Worm (Caenorhabditis elegans) whole organism, late embryonic: ENCODE results near the gene sru-24.

Experiments used
- ama-1 ChIP-seq: fragments of 150-350 bp; optimal IDR thresholded peaks from 2 replicates; lab custom pipeline; 2014
- ceh-18 ChIP-seq: sonication (generic microtip); optimal IDR thresholded peaks from 2 replicates; lab custom pipeline; 2016; ENCODE audit warnings: missing genetic modification characterization, missing compliant biosample characterization
- ceh-34 ChIP-seq: sonication (generic microtip); optimal IDR thresholded peaks from 2 replicates; lab custom pipeline; 2016; ENCODE audit warnings: mild to moderate bottlenecking, missing genetic modification characterization, missing compliant biosample characterization
- ceh-6 ChIP-seq: fragments of 200-800 bp; sonication (Bioruptor generic); optimal IDR thresholded peaks from 2 replicates; lab custom pipeline; 2018; ENCODE audit warnings: mild to moderate bottlenecking, missing genetic modification characterization, missing compliant biosample characterization
- fkh-10 ChIP-seq: fragments of 150-350 bp; optimal IDR thresholded peaks from 2 replicates; lab custom pipeline; 2014; ENCODE audit warnings: missing biosample characterization, missing genetic modification reagents, missing genetic modification characterization
- hlh-8 ChIP-seq: sonication (generic microtip); optimal IDR thresholded peaks from 2 replicates; lab custom pipeline; 2016; ENCODE audit warnings: missing genotype, missing genetic modification characterization, missing compliant biosample characterization
- lim-6 ChIP-seq: sonication (generic microtip); optimal IDR thresholded peaks from 2 replicates; lab custom pipeline; 2016; ENCODE audit warnings: missing genetic modification characterization, missing compliant biosample characterization
- mec-3 ChIP-seq: sonication (generic microtip); optimal IDR thresholded peaks from 2 replicates; lab custom pipeline; 2016; ENCODE audit warnings: borderline replicate concordance, missing genetic modification characterization, missing compliant biosample characterization
- nfya-1 ChIP-seq: sonication (generic microtip); optimal IDR thresholded peaks from 2 replicates; lab custom pipeline; 2017; ENCODE audit warnings: missing genetic modification characterization, mild to moderate bottlenecking, missing compliant biosample characterization, antibody characterized with exemption, moderate library complexity
- odd-2 ChIP-seq: sonication (generic microtip); optimal IDR thresholded peaks from 2 replicates; lab custom pipeline; 2017; ENCODE audit warnings: antibody characterized with exemption, mild to moderate bottlenecking, missing genetic modification characterization, missing compliant biosample characterization
- pha-4 ChIP-seq: fragments of 150-350 bp; optimal IDR thresholded peaks from 2 replicates; lab custom pipeline; 2018; ENCODE audit warnings: missing biosample characterization, missing genetic modification reagents, missing genetic modification characterization
- sox-4 ChIP-seq: sonication (generic microtip); optimal IDR thresholded peaks from 2 replicates; lab custom pipeline; 2017; ENCODE audit warnings: mild to moderate bottlenecking, missing genetic modification characterization, inconsistent platforms, missing compliant biosample characterization
- tbx-2 ChIP-seq: sonication (generic microtip); optimal IDR thresholded peaks from 2 replicates; lab custom pipeline; 2016; ENCODE audit warnings: missing genetic modification characterization, missing compliant biosample characterization
- unc-55 ChIP-seq: sonication (generic microtip); optimal IDR thresholded peaks from 2 replicates; lab custom pipeline; 2017; ENCODE audit warnings: missing biosample characterization, missing genetic modification reagents, missing genetic modification characterization

ce11 chrV:660210-660609, 11.0 kb downstream of the sru-24 start, which contains the start of gene F31F4.17:
- no peak for TF ChIP-seq ama-1 (lab: Kevin White, UChicago)
- TF ChIP-seq fkh-10 (GFP tag; lab: Kevin White, UChicago): no peak
- no peak for TF ChIP-seq lim-6 (tag; lab: Kevin White, UChicago)
- no peak for TF ChIP-seq sox-4
- no peak for TF ChIP-seq pha-4 (tag; lab: Kevin White, UChicago)
- TF ChIP-seq hlh-8 (tag; lab: Kevin White, UChicago): no peak
- TF ChIP-seq ceh-18 (tag; lab: Kevin White, UChicago): no peak
- TF ChIP-seq mec-3 (tag; lab: Kevin White, UChicago): no peak
- TF ChIP-seq nfya-1 (tag; lab: Kevin White, UChicago): no peak
- TF ChIP-seq ceh-34: no peak
- TF ChIP-seq unc-55 (GFP tag; lab: Kevin White, UChicago): no peak
- no peak for TF ChIP-seq tbx-2 (tag; lab: Kevin White, UChicago)
- no peak for TF ChIP-seq ceh-6 (GFP tag; lab: Kevin White, UChicago)
- no peak for TF ChIP-seq odd-2 (tag; lab: Kevin White, UChicago)
